Fruit fly (Drosophila melanogaster) whole organism, embryonic: Measurements from ENCODE around the gene Nepl18.

Source experiments
- Atf3 ChIP-seq: fragments of 200-800 bp; sonication (Bioruptor generic); optimal IDR thresholded peaks from 3 replicates; lab custom pipeline; 2016; ENCODE audit warnings: missing biosample characterization, missing genetic modification characterization
- CG10209 ChIP-seq: fragments of 200-800 bp; sonication (Bioruptor generic); optimal IDR thresholded peaks from 3 replicates; lab custom pipeline; 2017; ENCODE audit warnings: missing biosample characterization, mild to moderate bottlenecking, missing genetic modification characterization, missing genetic modification reagents
- CG14710 ChIP-seq: fragments of 200-800 bp; sonication (Bioruptor generic); optimal IDR thresholded peaks from 3 replicates; lab custom pipeline; 2019; ENCODE audit warnings: missing biosample characterization, mild to moderate bottlenecking, missing genetic modification characterization, moderate library complexity
- CG17612 ChIP-seq: fragments of 200-800 bp; sonication (Bioruptor generic); IDR thresholded peaks from 2 replicates; pipeline ENCODE4 v1.3.6; 2022; ENCODE audit warnings: missing biosample characterization, missing genetic modification characterization
- CG17802 ChIP-seq: fragments of 200-800 bp; sonication (Bioruptor generic); optimal IDR thresholded peaks from 2 replicates; lab custom pipeline; 2018; ENCODE audit warnings: missing biosample characterization, mild to moderate bottlenecking, missing genetic modification characterization, moderate library complexity
- CG17912 ChIP-seq: fragments of 200-800 bp; sonication (Bioruptor generic); optimal IDR thresholded peaks from 2 replicates; lab custom pipeline; 2018; ENCODE audit warnings: missing biosample characterization, mild to moderate bottlenecking, missing genetic modification characterization
- CG1792 ChIP-seq: fragments of 200-800 bp; sonication (Bioruptor generic); optimal IDR thresholded peaks from 2 replicates; lab custom pipeline; 2016; ENCODE audit warnings: missing biosample characterization, missing genetic modification characterization
- CG2120 ChIP-seq: fragments of 200-800 bp; sonication (Bioruptor generic); optimal IDR thresholded peaks from 3 replicates; lab custom pipeline; 2016; ENCODE audit warnings: missing biosample characterization, missing genetic modification characterization
- CG2712 ChIP-seq: fragments of 200-800 bp; optimal IDR thresholded peaks from 3 replicates; lab custom pipeline; 2019; ENCODE audit warnings: missing biosample characterization, mild to moderate bottlenecking, missing genetic modification characterization, moderate library complexity
- CG33557 ChIP-seq: fragments of 200-800 bp; sonication (Bioruptor generic); optimal IDR thresholded peaks from 2 replicates; lab custom pipeline; 2019; ENCODE audit warnings: missing biosample characterization, mild to moderate bottlenecking, missing genetic modification characterization, moderate library complexity
- CG4328 ChIP-seq: fragments of 200-800 bp; sonication (Bioruptor generic); optimal IDR thresholded peaks from 3 replicates; lab custom pipeline; 2017; ENCODE audit warnings: missing biosample characterization, missing genetic modification reagents, missing genetic modification characterization
- CG4360 ChIP-seq: fragments of 200-800 bp; sonication (Bioruptor generic); IDR thresholded peaks from 2 replicates; pipeline ENCODE4 v1.3.6; 2022; ENCODE audit warnings: missing biosample characterization, missing genetic modification characterization
- CG4424 ChIP-seq: fragments of 200-800 bp; sonication (Bioruptor generic); optimal IDR thresholded peaks from 3 replicates; lab custom pipeline; 2016; ENCODE audit warnings: missing biosample characterization, missing genetic modification characterization
- CG6854 ChIP-seq: fragments of 200-800 bp; sonication (Bioruptor generic); optimal IDR thresholded peaks from 3 replicates; lab custom pipeline; 2017; ENCODE audit warnings: missing biosample characterization, mild to moderate bottlenecking, missing genetic modification characterization
- CHES-1-like ChIP-seq: fragments of 200-800 bp; sonication (Bioruptor generic); optimal IDR thresholded peaks from 2 replicates; lab custom pipeline; 2016; ENCODE audit warnings: missing biosample characterization, missing genetic modification characterization
- CTCF ChIP-seq: fragments of 200-800 bp; sonication (Bioruptor generic); optimal IDR thresholded peaks from 2 replicates; lab custom pipeline; 2017; ENCODE audit warnings: missing biosample characterization, mild to moderate bottlenecking, missing genetic modification characterization, moderate library complexity
- Dbx ChIP-seq: fragments of 200-800 bp; sonication (Bioruptor generic); IDR thresholded peaks from 3 replicates; pipeline ENCODE4 v1.3.6; 2022; ENCODE audit warnings: missing biosample characterization, missing genetic modification characterization
- Fer2 ChIP-seq: fragments of 200-800 bp; sonication (Bioruptor generic); optimal IDR thresholded peaks from 2 replicates; lab custom pipeline; 2018; ENCODE audit warnings: missing biosample characterization, mild to moderate bottlenecking, missing genetic modification characterization, moderate library complexity
- H15 ChIP-seq: fragments of 200-800 bp; sonication (Bioruptor generic); IDR thresholded peaks from 3 replicates; pipeline ENCODE4 v1.3.6; 2022; ENCODE audit warnings: missing biosample characterization, missing genetic modification characterization
- Hmr ChIP-seq: fragments of 200-800 bp; sonication (Bioruptor generic); optimal IDR thresholded peaks from 3 replicates; lab custom pipeline; 2017; ENCODE audit warnings: mild to moderate bottlenecking, missing biosample characterization, missing genetic modification reagents, missing genetic modification characterization
- Kr ChIP-seq: fragments of 200-800 bp; sonication (Bioruptor generic); optimal IDR thresholded peaks from 2 replicates; lab custom pipeline; 2017; ENCODE audit warnings: missing biosample characterization, mild to moderate bottlenecking, missing genetic modification characterization
- NC2β ChIP-seq: fragments of 200-800 bp; sonication (Bioruptor generic); optimal IDR thresholded peaks from 2 replicates; lab custom pipeline; 2016; ENCODE audit warnings: missing biosample characterization, missing genetic modification characterization
- Opbp ChIP-seq: fragments of 200-800 bp; sonication (Bioruptor generic); IDR thresholded peaks from 3 replicates; pipeline ENCODE4 v1.3.6; 2022; ENCODE audit warnings: missing biosample characterization, missing genetic modification characterization; ENCODE audit not compliant: partially characterized antibody
- PHDP ChIP-seq: fragments of 200-800 bp; sonication (Bioruptor generic); optimal IDR thresholded peaks from 3 replicates; lab custom pipeline; 2018; ENCODE audit warnings: missing biosample characterization, mild to moderate bottlenecking, missing genetic modification characterization, moderate library complexity
- Sin3A ChIP-seq: fragments of >200 bp; optimal IDR thresholded peaks from 2 replicates; lab custom pipeline; 2018
- Usf ChIP-seq: fragments of 200-800 bp; sonication (Bioruptor generic); optimal IDR thresholded peaks from 2 replicates; lab custom pipeline; 2017; ENCODE audit warnings: missing genotype, missing biosample characterization, missing genetic modification characterization
- ac ChIP-seq: fragments of 200-800 bp; sonication (Bioruptor generic); optimal IDR thresholded peaks from 3 replicates; lab custom pipeline; 2017; ENCODE audit warnings: missing biosample characterization, mild to moderate bottlenecking, missing genetic modification characterization
- al ChIP-seq: fragments of 200-800 bp; sonication (Bioruptor generic); IDR thresholded peaks from 2 replicates; pipeline ENCODE4 v1.3.6; 2022; ENCODE audit warnings: missing biosample characterization, missing genetic modification characterization
- amos ChIP-seq: fragments of 200-800 bp; sonication (Bioruptor generic); IDR thresholded peaks from 2 replicates; pipeline ENCODE4 v1.3.6; 2022; ENCODE audit warnings: missing biosample characterization, missing genetic modification characterization; ENCODE audit not compliant: partially characterized antibody
- cas ChIP-seq: fragments of 200-800 bp; sonication (Bioruptor generic); IDR thresholded peaks from 2 replicates; pipeline ENCODE4 v1.3.6; 2022; ENCODE audit warnings: missing biosample characterization, missing genetic modification characterization
- dpn ChIP-seq, 2 experiments: fragments of 200-800 bp; sonication (Bioruptor generic); optimal IDR thresholded peaks; 3 replicates each; lab custom pipeline; 2016; ENCODE audit warnings: missing biosample characterization in 2 of 2, missing genetic modification characterization in 2 of 2
- exex ChIP-seq: fragments of 200-800 bp; sonication (Bioruptor generic); optimal IDR thresholded peaks from 4 replicates; lab custom pipeline; 2018; ENCODE audit warnings: missing biosample characterization, mild to moderate bottlenecking, missing genetic modification characterization, moderate library complexity
- fd64A ChIP-seq: fragments of 200-800 bp; sonication (Bioruptor generic); optimal IDR thresholded peaks from 3 replicates; lab custom pipeline; 2018; ENCODE audit warnings: missing biosample characterization, mild to moderate bottlenecking, missing genetic modification characterization
- gcm2 ChIP-seq: fragments of 200-800 bp; sonication (Bioruptor generic); optimal IDR thresholded peaks from 2 replicates; lab custom pipeline; 2016; ENCODE audit warnings: missing biosample characterization, missing genetic modification characterization
- hb ChIP-seq: fragments of 200-800 bp; sonication (Bioruptor generic); IDR thresholded peaks from 3 replicates; pipeline ENCODE4 v1.3.6; 2022; ENCODE audit warnings: missing biosample characterization, missing genetic modification characterization; ENCODE audit not compliant: partially characterized antibody
- ind ChIP-seq: fragments of 200-800 bp; sonication (Bioruptor generic); optimal IDR thresholded peaks from 3 replicates; lab custom pipeline; 2016; ENCODE audit warnings: missing biosample characterization, missing genetic modification characterization
- lov ChIP-seq, 2 experiments: fragments of 200-800 bp in 1 of 2; fragments of >200 bp in 1 of 2; sonication (Bioruptor generic) in 1 of 2; IDR thresholded peaks in 1 of 2; optimal IDR thresholded peaks in 1 of 2; 2 replicates in 1 of 2; 3 replicates in 1 of 2; pipeline versions ENCODE4 v1.3.6 to Lab custom; 2017 to 2022; ENCODE audit warnings: missing biosample characterization in 1 of 2, missing genetic modification characterization in 1 of 2
- oc ChIP-seq: fragments of 200-800 bp; sonication (Bioruptor generic); optimal IDR thresholded peaks from 2 replicates; lab custom pipeline; 2018; ENCODE audit warnings: missing biosample characterization, mild to moderate bottlenecking, missing genetic modification characterization, moderate library complexity
- p53 ChIP-seq: fragments of 200-800 bp; sonication (Bioruptor generic); optimal IDR thresholded peaks from 2 replicates; lab custom pipeline; 2016; ENCODE audit warnings: missing biosample characterization, missing genetic modification characterization
- run ChIP-seq: fragments of 200-800 bp; sonication (Bioruptor generic); optimal IDR thresholded peaks from 3 replicates; lab custom pipeline; 2018; ENCODE audit warnings: missing biosample characterization, mild to moderate bottlenecking, missing genetic modification characterization
- tgo ChIP-seq: fragments of 200-800 bp; sonication (Bioruptor generic); IDR thresholded peaks from 3 replicates; pipeline ENCODE4 v1.3.6; 2022; ENCODE audit warnings: missing biosample characterization, missing genetic modification characterization
- trem ChIP-seq: fragments of 200-800 bp; optimal IDR thresholded peaks from 3 replicates; lab custom pipeline; 2019; ENCODE audit warnings: missing biosample characterization, mild to moderate bottlenecking, missing genetic modification characterization, moderate library complexity
- usp ChIP-seq: fragments of >200 bp; optimal IDR thresholded peaks from 2 replicates; lab custom pipeline; 2017; ENCODE audit warnings: missing biosample characterization, missing genetic modification characterization
- vnd ChIP-seq: fragments of 200-800 bp; sonication (Bioruptor generic); IDR thresholded peaks from 3 replicates; pipeline ENCODE4 v1.3.6; 2022; ENCODE audit warnings: missing biosample characterization, missing genetic modification characterization; ENCODE audit not compliant: partially characterized antibody
- zf30C ChIP-seq: fragments of 200-800 bp; sonication (Bioruptor generic); optimal IDR thresholded peaks from 3 replicates; lab custom pipeline; 2018; ENCODE audit warnings: missing biosample characterization, mild to moderate bottlenecking, missing genetic modification characterization

Gene Nepl18

DNA sequence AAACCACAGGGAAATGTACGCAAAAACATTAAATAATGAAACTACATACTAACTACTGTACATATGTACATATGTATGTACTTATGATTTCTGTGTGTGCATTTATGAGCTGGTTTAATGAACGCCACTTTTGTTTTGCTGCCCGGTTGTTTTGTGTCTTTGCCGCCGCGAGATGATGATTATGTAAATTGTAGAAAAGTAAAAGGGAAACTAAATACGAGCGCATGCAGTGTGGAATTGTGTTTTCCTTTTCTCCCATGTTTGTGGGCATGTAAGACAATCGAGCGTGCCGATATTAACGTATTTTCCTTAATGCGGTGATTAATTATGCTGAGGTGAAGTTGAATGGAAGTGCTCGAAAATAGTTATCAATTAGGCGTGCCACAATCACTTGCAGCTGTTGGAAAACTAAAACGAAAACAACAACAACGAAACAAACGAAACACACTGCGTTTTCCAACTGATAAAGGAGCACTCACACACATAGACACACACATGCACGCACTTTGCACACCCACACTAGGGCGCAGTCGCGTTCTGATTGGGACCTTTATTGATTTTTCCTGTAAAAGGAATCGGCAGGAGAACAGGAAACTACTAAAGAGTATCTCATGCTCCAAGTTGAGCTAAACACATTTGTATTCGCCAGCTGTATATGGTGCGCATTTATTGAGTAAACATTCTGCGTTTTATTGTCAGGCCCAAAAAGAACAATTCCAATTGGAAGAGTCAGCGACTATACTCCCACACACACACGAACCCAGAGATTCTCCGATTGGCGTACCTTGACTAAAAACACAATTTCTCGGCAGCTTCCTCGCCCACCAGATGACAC, 31.4 kb upstream of the Nepl18 start (continued):
- TF ChIP-seq amos (GFP tag; lab: Robert Waterston, UW), result no peak

DNA sequence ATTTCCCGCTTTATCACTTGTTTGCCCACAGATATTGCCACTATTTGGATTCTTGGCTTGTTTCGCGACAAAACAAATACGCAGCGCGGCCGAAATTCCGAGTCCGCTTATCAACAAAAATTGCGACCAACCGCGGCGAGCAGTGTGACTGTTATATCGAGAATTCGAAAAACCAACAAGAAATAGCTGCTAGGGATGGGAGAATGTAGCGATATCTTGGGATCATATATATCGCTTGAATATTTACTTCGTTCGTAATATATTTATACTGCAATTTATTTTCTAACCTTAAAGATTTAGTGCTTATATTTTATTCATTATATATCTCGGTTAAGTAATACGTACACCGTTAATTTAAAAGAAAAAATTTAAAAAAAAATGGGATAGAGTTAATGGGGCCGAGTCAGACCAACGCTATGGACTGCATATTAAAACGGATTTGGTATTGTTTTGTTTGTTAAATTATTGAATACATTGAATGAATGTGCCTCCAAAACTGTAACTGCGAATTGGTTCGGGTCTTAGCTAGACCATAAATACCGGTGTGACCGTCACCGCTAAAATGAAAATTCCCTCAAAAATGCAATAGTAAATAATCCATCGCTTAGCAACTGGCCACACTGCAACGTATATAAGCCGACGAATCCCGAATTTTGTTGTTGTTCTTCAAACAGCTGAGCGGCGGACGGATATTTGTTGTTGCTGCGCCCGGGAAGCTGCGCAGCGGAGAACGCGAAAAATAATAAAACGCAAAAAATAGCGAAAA, 30.6 kb upstream of the Nepl18 start, which contains the start of the genes Apc and spg:
Apc (minus strand) TSS at position 138 of the 766 bp plus-strand sequence.
spg (plus strand) TSS at position 660 of the 766 bp plus-strand sequence.
- TF ChIP-seq fd64A (GFP tag; lab: Kevin White, UChicago) (no peak), gcm2 (peak; percentile 17), zf30C (GFP tag; lab: Kevin White, UChicago) (no peak), cas (GFP tag; lab: Robert Waterston, UW) (no peak), CG2120 (peak; percentile 53), Atf3 (GFP tag; lab: Kevin White, UChicago) (peak; percentile 4), CG17612 (GFP tag; lab: Robert Waterston, UW) (no peak), H15 (GFP tag; lab: Robert Waterston, UW) (no peak), vnd (GFP tag; lab: Robert Waterston, UW) (peak; percentile 64), CG4424 (GFP tag; lab: Kevin White, UChicago) (peak; percentile 12), CG1792 (GFP tag; lab: Kevin White, UChicago) (peak; percentile 58), PHDP (tag; lab: Kevin White, UChicago) (peak; percentile 53), ind (GFP tag; lab: Kevin White, UChicago) (peak; percentile 26), CG2712 (tag; lab: Kevin White, UChicago) (peak; percentile 45), oc (tag; lab: Kevin White, UChicago) (peak; percentile 17), hb (GFP tag; lab: Robert Waterston, UW) (peak; percentile 53; the same call in 1 of the 3 replicates), CG33557 (GFP tag; lab: Kevin White, UChicago) (no peak), CG10209 (peak; percentile 19), Sin3A (lab: Kevin White, UChicago) (peak; percentile 58), Usf (peak; percentile 30), trem (tag; lab: Kevin White, UChicago) (peak; percentile 51), CG4328 (GFP tag; lab: Kevin White, UChicago) (peak; percentile 6), CTCF (GFP tag; lab: Kevin White, UChicago) (no peak), Hmr (GFP tag; lab: Kevin White, UChicago) (peak; percentile 63), al (GFP tag; lab: Robert Waterston, UW) (0 out of 2 replicates have a peak, but pooled peaks have one; percentile 10), CG17802 (tag; lab: Kevin White, UChicago) (no peak), ac (peak; percentile 8), dpn (GFP tag; optimal IDR thresholded peaks at IDR 0.05; lab: Kevin White, UChicago) (no peak), CHES-1-like (GFP tag; lab: Kevin White, UChicago) (peak; percentile 47), CG17912 (GFP tag; lab: Kevin White, UChicago) (peak; percentile 63), CG14710 (tag; lab: Kevin White, UChicago) (peak; percentile 74), CG4360 (GFP tag; lab: Robert Waterston, UW) (peak; percentile 95), NC2β (GFP tag; lab: Kevin White, UChicago) (peak; percentile 63), Kr (GFP tag; lab: Kevin White, UChicago) (peak; percentile 11), Dbx (GFP tag; lab: Robert Waterston, UW) (peak; percentile 53; the same call in 2 of the 3 replicates), lov (optimal IDR thresholded peaks at IDR 0.05; lab: Kevin White, UChicago) (no peak), lov (GFP tag; IDR thresholded peaks at IDR 0.05; lab: Robert Waterston, UW) (0 out of 3 replicates have a peak, but pooled peaks have one; percentile 25), exex (tag; lab: Kevin White, UChicago) (no peak), usp (GFP tag; lab: Kevin White, UChicago) (no peak), p53 (no peak), Opbp (GFP tag; lab: Robert Waterston, UW) (peak; percentile 70), run (no peak), Fer2 (no peak), tgo (no peak), CG6854 (GFP tag; lab: Kevin White, UChicago) (peak; percentile 32)
